Fruit fly (Drosophila melanogaster): ENCODE results near the gene Muc68D.

Muc68D gene

DNA sequence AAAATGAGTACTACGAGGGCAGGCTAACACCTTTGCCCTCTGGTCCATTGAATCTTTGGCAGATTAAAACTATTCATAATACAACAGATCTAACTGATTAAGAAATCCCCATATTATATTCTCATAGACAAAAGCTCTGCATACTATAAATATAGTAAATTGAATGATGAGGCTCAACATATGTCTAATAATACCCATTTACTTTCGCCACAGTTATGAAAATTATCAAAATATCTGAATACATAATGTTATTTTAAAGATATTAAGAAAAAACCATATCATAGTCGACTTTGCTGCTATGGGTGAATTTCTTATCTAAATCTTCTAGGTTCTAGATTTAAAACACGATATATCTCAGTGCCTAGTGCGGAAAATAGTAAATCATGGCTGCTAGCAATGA lies 40.1 kb downstream of the Muc68D start, which contains the start of gene CG32087:
CG32087 (plus strand) TSS at position 301 of the 400 bp plus-strand sequence.
- TF ChIP-seq CG9705 (GFP tag; optimal IDR thresholded peaks at IDR 0.05) (no peak), br (GFP tag; optimal IDR thresholded peaks at IDR 0.05) (no peak)

DNA sequence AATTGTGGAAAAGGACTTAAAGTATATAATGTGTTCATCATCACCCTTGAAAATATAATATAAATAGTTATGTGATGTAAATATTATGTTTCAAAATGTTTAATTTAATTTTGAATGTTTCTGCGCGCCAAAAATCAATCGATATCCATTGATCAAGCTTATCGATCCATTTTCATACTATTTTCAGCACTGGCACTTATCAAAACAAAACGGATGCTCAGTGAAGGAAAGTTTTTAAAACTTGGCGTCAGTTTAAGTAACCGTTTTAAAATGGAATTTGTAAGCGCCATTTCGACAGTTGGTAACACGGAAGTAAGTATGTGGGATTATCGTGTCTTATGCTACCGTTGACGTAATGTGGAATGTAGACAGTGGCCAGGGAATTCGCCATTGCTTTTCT lies 43.8 kb downstream of the Muc68D start, which contains the start of gene sunn:
sunn (plus strand) TSS at position 202 of the 400 bp plus-strand sequence.
- TF ChIP-seq GATAd (GFP tag; optimal IDR thresholded peaks at IDR 0.05) (no peak), Rel (GFP tag; optimal IDR thresholded peaks at IDR 0.05) (no peak), Rel (tag; optimal IDR thresholded peaks at IDR 0.05) (no peak), brk (GFP tag; optimal IDR thresholded peaks at IDR 0.05) (no peak), CrebA (GFP tag; optimal IDR thresholded peaks at IDR 0.05; ENCODE audit: borderline replicate concordance) (no peak), CG32264 (GFP tag; optimal IDR thresholded peaks at IDR 0.05) (no peak), Dif (GFP tag; optimal IDR thresholded peaks at IDR 0.05; ENCODE audit: partially characterized antibody) (no peak), sv (GFP tag; optimal IDR thresholded peaks at IDR 0.05) (no peak)

DNA sequence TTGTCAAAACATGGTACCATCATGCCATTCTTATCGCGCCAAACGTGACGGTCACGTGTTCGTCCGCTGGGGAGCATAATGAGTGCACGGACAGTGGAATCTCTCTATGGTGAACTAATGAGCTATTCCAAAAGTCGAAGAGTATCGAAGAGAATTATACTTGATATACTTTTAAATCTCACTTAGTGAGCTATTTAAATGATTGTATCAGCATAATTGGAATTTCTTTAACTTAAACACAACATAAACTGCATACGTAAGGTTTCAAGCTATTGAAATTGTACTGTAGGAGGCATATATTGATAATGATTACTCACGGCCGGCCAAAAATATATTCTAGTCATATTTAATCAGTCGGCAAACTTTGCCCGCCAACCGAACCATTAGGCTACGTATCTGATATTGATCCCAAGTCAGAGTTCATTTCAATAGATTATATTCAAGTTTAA lies 50.4 kb downstream of the Muc68D start:
- TF ChIP-seq OdsH (GFP tag; optimal IDR thresholded peaks at IDR 0.05) (peak; percentile 33), Abd-B (GFP tag; optimal IDR thresholded peaks at IDR 0.05) (no peak), Hr83 (GFP tag; optimal IDR thresholded peaks at IDR 0.05; ENCODE audit: poor library complexity, severe bottlenecking) (no peak), jim (GFP tag; optimal IDR thresholded peaks at IDR 0.05) (no peak), sage (GFP tag; optimal IDR thresholded peaks at IDR 0.05) (no peak), CG32264 (GFP tag; optimal IDR thresholded peaks at IDR 0.05) (no peak), Hr78 (GFP tag; optimal IDR thresholded peaks at IDR 0.05) (no peak), Dif (GFP tag; optimal IDR thresholded peaks at IDR 0.05; ENCODE audit: partially characterized antibody) (no peak), br (GFP tag; optimal IDR thresholded peaks at IDR 0.05) (peak; percentile 27), CrebA (GFP tag; optimal IDR thresholded peaks at IDR 0.05; ENCODE audit: borderline replicate concordance) (no peak), Dfd (GFP tag; optimal IDR thresholded peaks at IDR 0.05) (no peak), GATAd (GFP tag; optimal IDR thresholded peaks at IDR 0.05) (no peak), Rel (GFP tag; optimal IDR thresholded peaks at IDR 0.05) (no peak), Rel (tag; optimal IDR thresholded peaks at IDR 0.05) (no peak), Vsx2 (GFP tag; optimal IDR thresholded peaks at IDR 0.05; ENCODE audit: partially characterized antibody) (no peak), tai (GFP tag; optimal IDR thresholded peaks at IDR 0.05) (no peak), dsf (GFP tag; optimal IDR thresholded peaks at IDR 0.05; ENCODE audit: borderline replicate concordance) (no peak), woc (GFP tag; optimal IDR thresholded peaks at IDR 0.05) (no peak), Jra (GFP tag; optimal IDR thresholded peaks at IDR 0.05) (peak; percentile 43), HLH106 (tag; optimal IDR thresholded peaks at IDR 0.05) (peak; percentile 45), Hnf4 (GFP tag; optimal IDR thresholded peaks at IDR 0.05) (peak; percentile 44), rgr (GFP tag; optimal IDR thresholded peaks at IDR 0.05) (peak; percentile 39), pan (optimal IDR thresholded peaks at IDR 0.05) (no peak), Myc (optimal IDR thresholded peaks at IDR 0.05) (no peak), dmrt93B (GFP tag; optimal IDR thresholded peaks at IDR 0.05) (no peak), fru (GFP tag; optimal IDR thresholded peaks at IDR 0.05) (peak; percentile 37), CG9705 (GFP tag; optimal IDR thresholded peaks at IDR 0.05) (no peak), h (GFP tag; optimal IDR thresholded peaks at IDR 0.05) (peak; percentile 50), usp (GFP tag; optimal IDR thresholded peaks at IDR 0.05) (no peak), foxo (GFP tag; optimal IDR thresholded peaks at IDR 0.05) (peak in 1 of 2 experiments; percentile 31), Mio (GFP tag; optimal IDR thresholded peaks at IDR 0.05) (no peak), ey (GFP tag; optimal IDR thresholded peaks at IDR 0.05) (peak; percentile 45), Sp1 (GFP tag; optimal IDR thresholded peaks at IDR 0.05) (no peak), lola (GFP tag; optimal IDR thresholded peaks at IDR 0.05) (no peak), dl (GFP tag; optimal IDR thresholded peaks at IDR 0.05; ENCODE audit: insufficient read depth in 1 of 2, partially characterized antibody in 2 of 2) (no peak), sv (GFP tag; optimal IDR thresholded peaks at IDR 0.05) (no peak), psq (GFP tag; optimal IDR thresholded peaks at IDR 0.05) (peak; percentile 5), brk (GFP tag; optimal IDR thresholded peaks at IDR 0.05) (no peak), N (GFP tag; optimal IDR thresholded peaks at IDR 0.05) (no peak)
